Fruit fly (Drosophila melanogaster) whole organism, embryonic: ENCODE data around the gene CG9449.

Experiments used
- CG11398 ChIP-seq: fragments of 200-800 bp; sonication (Bioruptor generic); optimal IDR thresholded peaks from 2 replicates; lab custom pipeline; 2016; ENCODE audit warnings: missing biosample characterization, missing genetic modification characterization
- CG13424 ChIP-seq: fragments of 200-800 bp; sonication (Bioruptor generic); optimal IDR thresholded peaks from 2 replicates; lab custom pipeline; 2019; ENCODE audit warnings: missing biosample characterization, mild to moderate bottlenecking, missing genetic modification characterization, moderate library complexity
- CG32532 ChIP-seq: fragments of 200-800 bp; sonication (Bioruptor generic); IDR thresholded peaks from 2 replicates; pipeline ENCODE4 v1.3.6; 2022; ENCODE audit warnings: missing biosample characterization, missing genetic modification characterization
- CG3281 ChIP-seq: fragments of 200-800 bp; sonication (Bioruptor generic); optimal IDR thresholded peaks from 3 replicates; lab custom pipeline; 2017; ENCODE audit warnings: missing biosample characterization, mild to moderate bottlenecking, missing genetic modification characterization
- CG7963 ChIP-seq: fragments of 200-800 bp; sonication (Bioruptor generic); IDR thresholded peaks from 3 replicates; pipeline ENCODE4 v1.3.6; 2022; ENCODE audit warnings: missing biosample characterization, missing genetic modification characterization; ENCODE audit not compliant: partially characterized antibody
- CG9215 ChIP-seq: fragments of 200-800 bp; sonication (Bioruptor generic); IDR thresholded peaks from 2 replicates; pipeline ENCODE4 v1.3.6; 2022; ENCODE audit warnings: missing biosample characterization, missing genetic modification characterization
- HHEX ChIP-seq: fragments of 200-800 bp; sonication (Bioruptor generic); optimal IDR thresholded peaks from 3 replicates; lab custom pipeline; 2017; ENCODE audit warnings: missing biosample characterization, mild to moderate bottlenecking, missing genetic modification characterization, missing genetic modification reagents
- Lim3 ChIP-seq: fragments of 200-800 bp; sonication (Bioruptor generic); IDR thresholded peaks from 2 replicates; pipeline ENCODE4 v1.3.6; 2022; ENCODE audit warnings: missing biosample characterization, missing genetic modification characterization
- Lpt ChIP-seq: fragments of >200 bp; optimal IDR thresholded peaks from 2 replicates; lab custom pipeline; 2018; ENCODE audit warnings: missing biosample characterization, missing genetic modification characterization
- Med ChIP-seq: fragments of 200-800 bp; sonication (Bioruptor generic); peaks from one replicate; lab custom pipeline; 2016; ENCODE audit warnings: missing biosample characterization, missing genetic modification characterization, mild to moderate bottlenecking, inconsistent platforms, moderate library complexity
- Sry-δ ChIP-seq: fragments of 200-800 bp; sonication (Bioruptor generic); optimal IDR thresholded peaks from 2 replicates; lab custom pipeline; 2016; ENCODE audit warnings: missing biosample characterization, missing genetic modification characterization
- cg ChIP-seq: fragments of 200-800 bp; sonication (Bioruptor generic); optimal IDR thresholded peaks from 3 replicates; lab custom pipeline; 2019; ENCODE audit warnings: missing biosample characterization, mild to moderate bottlenecking, missing genetic modification characterization, moderate library complexity
- gro ChIP-seq: fragments of 200-800 bp; sonication (Bioruptor generic); optimal IDR thresholded peaks from 2 replicates; lab custom pipeline; 2016; ENCODE audit warnings: missing biosample characterization, missing genetic modification characterization
- gt ChIP-seq: fragments of 200-800 bp; sonication (Bioruptor generic); IDR thresholded peaks from 2 replicates; pipeline ENCODE4 v1.3.6; 2022; ENCODE audit warnings: missing biosample characterization, missing genetic modification characterization

- TF ChIP-seq CG7963 (GFP tag; lab: Robert Waterston, UW), result no peak
- no peak for TF ChIP-seq gt (GFP tag; lab: Robert Waterston, UW)
- TF ChIP-seq CG3281 (GFP tag; lab: Kevin White, UChicago), result no peak
- TF ChIP-seq cg (GFP tag; lab: Kevin White, UChicago), result no peak
- no peak for TF ChIP-seq CG9215 (GFP tag; lab: Robert Waterston, UW)
- peak; percentile 30 for TF ChIP-seq Med
- TF ChIP-seq gro (GFP tag; lab: Kevin White, UChicago), result no peak
- no peak for TF ChIP-seq Sry-δ (GFP tag; lab: Kevin White, UChicago)
- TF ChIP-seq CG11398 (GFP tag; lab: Kevin White, UChicago), result no peak
- TF ChIP-seq CG13424 (tag; lab: Kevin White, UChicago), result no peak
- TF ChIP-seq CG32532 (GFP tag; lab: Robert Waterston, UW), result no peak
- no peak for TF ChIP-seq Lim3 (GFP tag; lab: Robert Waterston, UW)
- TF ChIP-seq Lpt (GFP tag; lab: Kevin White, UChicago), result no peak
- TF ChIP-seq HHEX, result no peak
These were observed at the start of gene CG9449 for dm6 chr3L:19497623-19498022.
